Worm (Caenorhabditis elegans): ENCODE measurements around the gene C08F11.13.

- TF ChIP-seq snpc-4 (tag; optimal IDR thresholded peaks at IDR 0.05), result no peak
- TF ChIP-seq unc-120 (tag; optimal IDR thresholded peaks at IDR 0.05; ENCODE audit: poor library complexity, severe bottlenecking), result no peak
- no peak for TF ChIP-seq unc-39 (tag; optimal IDR thresholded peaks at IDR 0.05)
- TF ChIP-seq elt-1 (tag; optimal IDR thresholded peaks at IDR 0.05; ENCODE audit: borderline replicate concordance, insufficient read depth), result no peak
- no peak for TF ChIP-seq nhr-237 (tag; optimal IDR thresholded peaks at IDR 0.05)
- TF ChIP-seq drap-1 (GFP tag; optimal IDR thresholded peaks at IDR 0.05), result no peak
- TF ChIP-seq ztf-11 (tag; optimal IDR thresholded peaks at IDR 0.05), result no peak
- TF ChIP-seq blmp-1 (tag; optimal IDR thresholded peaks at IDR 0.05), result no peak
- TF ChIP-seq elt-3 (tag; optimal IDR thresholded peaks at IDR 0.05), result no peak
- TF ChIP-seq mep-1 (tag; optimal IDR thresholded peaks at IDR 0.05), result no peak
- TF ChIP-seq sptf-1 (tag; optimal IDR thresholded peaks at IDR 0.05), result no peak
- TF ChIP-seq pha-4 (tag; optimal IDR thresholded peaks at IDR 0.05), result no peak
Observed at ce11 chrIV:13575673-13576072, 34.0 kb downstream of the C08F11.13 start.
